Fruit fly (Drosophila melanogaster) whole organism, pupa: Measurements from ENCODE around the gene CG31445.

Source experiments
- CG10348 ChIP-seq: fragments of 200-800 bp; sonication (Bioruptor generic); IDR thresholded peaks from 2 replicates; pipeline ENCODE4 v1.3.6; 2022; ENCODE audit warnings: missing biosample characterization, missing genetic modification characterization
- CG12605 ChIP-seq: fragments of 200-800 bp; sonication (Bioruptor generic); IDR thresholded peaks from 2 replicates; pipeline ENCODE4 v1.3.6; 2022; ENCODE audit warnings: missing biosample characterization, missing genetic modification characterization
- CG13204 ChIP-seq: fragments of 200-800 bp; sonication (Bioruptor generic); optimal IDR thresholded peaks from 2 replicates; lab custom pipeline; 2018; ENCODE audit warnings: missing biosample characterization, mild to moderate bottlenecking, missing genetic modification characterization, moderate library complexity
- CG14655 ChIP-seq: fragments of 200-800 bp; sonication (Bioruptor generic); optimal IDR thresholded peaks from 3 replicates; lab custom pipeline; 2017; ENCODE audit warnings: mild to moderate bottlenecking, missing biosample characterization, missing genetic modification reagents, missing genetic modification characterization
- CG15710 ChIP-seq: fragments of 200-800 bp; sonication (Bioruptor generic); optimal IDR thresholded peaks from 2 replicates; lab custom pipeline; 2018; ENCODE audit warnings: missing biosample characterization, mild to moderate bottlenecking, missing genetic modification characterization, moderate library complexity
- CG17806 ChIP-seq: fragments of 200-800 bp; sonication (Bioruptor generic); optimal IDR thresholded peaks from 2 replicates; lab custom pipeline; 2018; ENCODE audit warnings: missing biosample characterization, mild to moderate bottlenecking, missing genetic modification characterization, moderate library complexity
- CG32121 ChIP-seq: fragments of 200-800 bp; sonication (Bioruptor generic); IDR thresholded peaks from 2 replicates; pipeline ENCODE4 v1.3.6; 2022; ENCODE audit warnings: missing biosample characterization, missing genetic modification characterization
- CG34367 ChIP-seq: fragments of 200-800 bp; sonication (Bioruptor generic); optimal IDR thresholded peaks from 2 replicates; lab custom pipeline; 2018; ENCODE audit warnings: missing biosample characterization, mild to moderate bottlenecking, missing genetic modification characterization
- CG4496 ChIP-seq: fragments of 200-800 bp; sonication (Bioruptor generic); IDR thresholded peaks from 3 replicates; pipeline ENCODE4 v1.3.6; 2022; ENCODE audit warnings: missing biosample characterization, missing genetic modification characterization
- CG8159 ChIP-seq: fragments of 200-800 bp; sonication (Bioruptor generic); optimal IDR thresholded peaks from 3 replicates; lab custom pipeline; 2018; ENCODE audit warnings: missing biosample characterization, mild to moderate bottlenecking, missing genetic modification characterization, moderate library complexity
- CG8301 ChIP-seq: fragments of 200-800 bp; sonication (Bioruptor generic); optimal IDR thresholded peaks from 2 replicates; lab custom pipeline; 2018; ENCODE audit warnings: missing biosample characterization, mild to moderate bottlenecking, missing genetic modification characterization
- CG9948 ChIP-seq: fragments of 200-800 bp; sonication (Bioruptor generic); optimal IDR thresholded peaks from 2 replicates; lab custom pipeline; 2018; ENCODE audit warnings: missing biosample characterization, mild to moderate bottlenecking, missing genetic modification characterization, moderate library complexity
- D1 ChIP-seq: fragments of 200-800 bp; sonication (Bioruptor generic); optimal IDR thresholded peaks from 2 replicates; lab custom pipeline; 2018; ENCODE audit warnings: missing biosample characterization, mild to moderate bottlenecking, missing genetic modification characterization, moderate library complexity
- EcR ChIP-seq: fragments of 200-800 bp; sonication (Bioruptor generic); optimal IDR thresholded peaks from 3 replicates; lab custom pipeline; 2019; ENCODE audit warnings: missing biosample characterization, missing genetic modification characterization, mild to moderate bottlenecking, moderate library complexity, missing genetic modification reagents
- Ets98B ChIP-seq: fragments of 200-800 bp; sonication (Bioruptor generic); IDR thresholded peaks from 2 replicates; pipeline ENCODE4 v1.3.6; 2022; ENCODE audit warnings: missing biosample characterization, missing genetic modification characterization
- Pif1A ChIP-seq: fragments of 200-800 bp; sonication (Bioruptor generic); optimal IDR thresholded peaks from 3 replicates; lab custom pipeline; 2016; ENCODE audit warnings: missing biosample characterization, missing genetic modification characterization
- Pif1B ChIP-seq: fragments of 200-800 bp; sonication (Bioruptor generic); optimal IDR thresholded peaks from 3 replicates; lab custom pipeline; 2016; ENCODE audit warnings: missing biosample characterization, missing genetic modification characterization
- Snoo ChIP-seq: fragments of 200-800 bp; sonication (Bioruptor generic); optimal IDR thresholded peaks from 3 replicates; lab custom pipeline; 2017; ENCODE audit warnings: missing biosample characterization, mild to moderate bottlenecking, missing genetic modification characterization, inconsistent platforms
- fd96Ca ChIP-seq: fragments of 200-800 bp; sonication (Bioruptor generic); IDR thresholded peaks from 3 replicates; pipeline ENCODE4 v1.3.6; 2022; ENCODE audit warnings: missing biosample characterization, missing genetic modification characterization
- gl ChIP-seq: fragments of 200-800 bp; sonication (Bioruptor generic); optimal IDR thresholded peaks from 2 replicates; lab custom pipeline; 2018; ENCODE audit warnings: missing biosample characterization, mild to moderate bottlenecking, missing genetic modification characterization
- rn ChIP-seq: fragments of 200-800 bp; sonication (Bioruptor generic); IDR thresholded peaks from 2 replicates; pipeline ENCODE4 v1.3.6; 2022; ENCODE audit warnings: missing biosample characterization, missing genetic modification characterization

CG31445 gene

dm6 chr3R:29218001-29218400 is 26.6 kb downstream of the CG31445 start:
- TF ChIP-seq CG8159 (peak; percentile 3), Pif1A (GFP tag; lab: Kevin White, UChicago) (no peak), CG8301 (peak; percentile 16)

dm6 chr3R:29217309-29217708 is 27.3 kb downstream of the CG31445 start:
- TF ChIP-seq EcR (GFP tag; lab: Kevin White, UChicago), result peak; percentile 2
- TF ChIP-seq D1 (tag; lab: Kevin White, UChicago), result no peak

dm6 chr3R:29216484-29216863 is 28.2 kb downstream of the CG31445 start:
- TF ChIP-seq EcR (GFP tag; lab: Kevin White, UChicago) (no peak), CG17806 (tag; lab: Kevin White, UChicago) (no peak)

dm6 chr3R:29215652-29216483 is 28.8 kb downstream of the CG31445 start:
- no peak for TF ChIP-seq CG15710 (tag; lab: Kevin White, UChicago)
- no peak for TF ChIP-seq Ets98B (GFP tag; lab: Robert Waterston, UW)
- no peak for TF ChIP-seq CG17806 (tag; lab: Kevin White, UChicago)

dm6 chr3R:29214982-29215533 is 29.6 kb downstream of the CG31445 start:
- TF ChIP-seq CG32121 (0 out of 2 replicates have a peak, but pooled peaks have one; percentile 12), CG10348 (GFP tag; lab: Robert Waterston, UW) (no peak), D1 (tag; lab: Kevin White, UChicago) (no peak), Ets98B (GFP tag; lab: Robert Waterston, UW) (peak; percentile 50), CG8301 (peak; percentile 32), CG9948 (peak; percentile 32), fd96Ca (GFP tag; lab: Robert Waterston, UW) (peak; percentile 57; the same call in 2 of the 3 replicates), CG17806 (tag; lab: Kevin White, UChicago) (peak; percentile 22), CG34367 (tag; lab: Kevin White, UChicago) (peak; percentile 47), CG8159 (peak; percentile 52), EcR (GFP tag; lab: Kevin White, UChicago) (peak; percentile 34), CG13204 (peak; percentile 70), Pif1B (GFP tag; lab: Kevin White, UChicago) (peak; percentile 68), Pif1A (GFP tag; lab: Kevin White, UChicago) (peak; percentile 21), gl (peak; percentile 80), CG4496 (GFP tag; lab: Robert Waterston, UW) (peak; percentile 79), CG12605 (GFP tag; lab: Robert Waterston, UW) (peak; percentile 75), Snoo (tag; lab: Kevin White, UChicago) (no peak), CG15710 (tag; lab: Kevin White, UChicago) (peak; percentile 36), CG14655 (peak; percentile 47), rn (no peak)
- TF ChIP-seq, all 21 proteins: peak for 17

dm6 chr3R:29214262-29214661 is 30.4 kb downstream of the CG31445 start:
- peak; percentile 99 for TF ChIP-seq rn
- TF ChIP-seq CG15710 (tag; lab: Kevin White, UChicago), result peak; percentile 100
- peak; percentile 100 for TF ChIP-seq CG8301
- TF ChIP-seq CG14655, result peak; percentile 100
- TF ChIP-seq Snoo (tag; lab: Kevin White, UChicago), result peak; percentile 100
- TF ChIP-seq CG32121, result peak; percentile 100
- TF ChIP-seq CG10348 (GFP tag; lab: Robert Waterston, UW), result peak; percentile 96
- peak; percentile 100 for TF ChIP-seq CG8159
- peak; percentile 99 for TF ChIP-seq CG13204
- TF ChIP-seq CG17806 (tag; lab: Kevin White, UChicago), result peak; percentile 100
- peak; percentile 100 for TF ChIP-seq fd96Ca (GFP tag; lab: Robert Waterston, UW)
- TF ChIP-seq CG4496 (GFP tag; lab: Robert Waterston, UW), result peak; percentile 100
- peak; percentile 99 for TF ChIP-seq gl
- TF ChIP-seq CG34367 (tag; lab: Kevin White, UChicago), result peak; percentile 100
- TF ChIP-seq Ets98B (GFP tag; lab: Robert Waterston, UW), result peak; percentile 100
- TF ChIP-seq CG12605 (GFP tag; lab: Robert Waterston, UW), result peak; percentile 100
- TF ChIP-seq EcR (GFP tag; lab: Kevin White, UChicago), result peak; percentile 99
- peak; percentile 100 for TF ChIP-seq Pif1A (GFP tag; lab: Kevin White, UChicago)
- peak; percentile 99 for TF ChIP-seq D1 (tag; lab: Kevin White, UChicago)
- peak; percentile 100 for TF ChIP-seq Pif1B (GFP tag; lab: Kevin White, UChicago)
- TF ChIP-seq CG9948, result peak; percentile 99

- no peak for TF ChIP-seq CG9948
- no peak for TF ChIP-seq Pif1B (GFP tag; lab: Kevin White, UChicago)
- TF ChIP-seq CG8301, result no peak
- TF ChIP-seq CG15710 (tag; lab: Kevin White, UChicago), result no peak
- TF ChIP-seq CG32121, result no peak
- no peak for TF ChIP-seq CG8159
- no peak for TF ChIP-seq CG13204
- TF ChIP-seq CG10348 (GFP tag; lab: Robert Waterston, UW), result no peak
- no peak for TF ChIP-seq CG17806 (tag; lab: Kevin White, UChicago)
- TF ChIP-seq gl, result no peak
- TF ChIP-seq CG14655, result no peak
- no peak for TF ChIP-seq Snoo (tag; lab: Kevin White, UChicago)
- TF ChIP-seq fd96Ca (GFP tag; lab: Robert Waterston, UW), result no peak
- no peak for TF ChIP-seq EcR (GFP tag; lab: Kevin White, UChicago)
- TF ChIP-seq CG34367 (tag; lab: Kevin White, UChicago), result no peak
- TF ChIP-seq Pif1A (GFP tag; lab: Kevin White, UChicago), result no peak
- no peak for TF ChIP-seq CG4496 (GFP tag; lab: Robert Waterston, UW)
- TF ChIP-seq rn, result no peak
- no peak for TF ChIP-seq CG12605 (GFP tag; lab: Robert Waterston, UW)
Observed at dm6 chr3R:29213416-29213815, 31.2 kb downstream of the CG31445 start.
